Fruit fly (Drosophila melanogaster): ENCODE results near the gene HLH3B.

The HLH3B gene

dm6 chrX:2652124-2652923 lies 29.2 kb downstream of the HLH3B start (continued):
- TF ChIP-seq fd96Cb (tag; optimal IDR thresholded peaks at IDR 0.05) (no peak), sna (GFP tag; IDR thresholded peaks at IDR 0.05; ENCODE audit: partially characterized antibody) (no peak; the same call in 1 of the 2 replicates), CG13287 (GFP tag; IDR thresholded peaks at IDR 0.05; ENCODE audit: partially characterized antibody) (peak; percentile 41; the same call in 1 of the 2 replicates), Pdp1 (GFP tag; optimal IDR thresholded peaks at IDR 0.05) (peak in 1 of 2 experiments; percentile 100), zen (tag; optimal IDR thresholded peaks at IDR 0.05) (no peak), inv (GFP tag; IDR thresholded peaks at IDR 0.05; ENCODE audit: partially characterized antibody) (no peak), CG14667 (GFP tag; IDR thresholded peaks at IDR 0.05) (no peak), CG11398 (GFP tag; optimal IDR thresholded peaks at IDR 0.05) (no peak), ftz-f1 (GFP tag; optimal IDR thresholded peaks at IDR 0.05) (no peak), Sry-δ (GFP tag; optimal IDR thresholded peaks at IDR 0.05) (no peak), CG9609 (GFP tag; optimal IDR thresholded peaks at IDR 0.05) (no peak), tna (GFP tag; IDR thresholded peaks at IDR 0.05; ENCODE audit: partially characterized antibody) (no peak), run (tag; optimal IDR thresholded peaks at IDR 0.05) (peak; percentile 49), grn (GFP tag; optimal IDR thresholded peaks at IDR 0.05) (no peak), Rfx (GFP tag; IDR thresholded peaks at IDR 0.05) (no peak), crol (GFP tag; IDR thresholded peaks at IDR 0.05) (peak; percentile 73; the same call in 1 of the 2 replicates), Ravus (GFP tag; IDR thresholded peaks at IDR 0.05) (no peak), ken (GFP tag; IDR thresholded peaks at IDR 0.05) (no peak), hbn (GFP tag; IDR thresholded peaks at IDR 0.05; ENCODE audit: partially characterized antibody) (no peak), Hey (tag; optimal IDR thresholded peaks at IDR 0.05) (no peak), CG14965 (GFP tag; optimal IDR thresholded peaks at IDR 0.05; ENCODE audit: borderline replicate concordance) (no peak), CG42726 (GFP tag; IDR thresholded peaks at IDR 0.05; ENCODE audit: partially characterized antibody) (no peak), CG1602 (GFP tag; optimal IDR thresholded peaks at IDR 0.05) (no peak), schlank (tag; optimal IDR thresholded peaks at IDR 0.05) (no peak), YL-1 (GFP tag; optimal IDR thresholded peaks at IDR 0.05) (no peak), az2 (GFP tag; optimal IDR thresholded peaks at IDR 0.05) (no peak), CkIIα-i1 (GFP tag; IDR thresholded peaks at IDR 0.05) (no peak), Hmr (GFP tag; optimal IDR thresholded peaks at IDR 0.05) (no peak), gsb-n (tag; optimal IDR thresholded peaks at IDR 0.05) (no peak), tup (GFP tag; optimal IDR thresholded peaks at IDR 0.05) (no peak), Ets65A (GFP tag) (peak; percentile 8), HmgD (GFP tag; optimal IDR thresholded peaks at IDR 0.05) (no peak), chif (GFP tag; optimal IDR thresholded peaks at IDR 0.05) (no peak), slp2 (GFP tag; optimal IDR thresholded peaks at IDR 0.05) (no peak), CG4328 (GFP tag; optimal IDR thresholded peaks at IDR 0.05) (no peak), NfI (GFP tag; optimal IDR thresholded peaks at IDR 0.05) (no peak), CG7556 (GFP tag; optimal IDR thresholded peaks at IDR 0.05) (no peak), zen2 (GFP tag; IDR thresholded peaks at IDR 0.05; ENCODE audit: partially characterized antibody) (no peak), kni (GFP tag; optimal IDR thresholded peaks at IDR 0.05) (no peak), pzg (GFP tag; optimal IDR thresholded peaks at IDR 0.05) (no peak), CG17385 (GFP tag; optimal IDR thresholded peaks at IDR 0.05) (peak; percentile 85), CG11456 (GFP tag; IDR thresholded peaks at IDR 0.05) (no peak), CG15011 (GFP tag; optimal IDR thresholded peaks at IDR 0.05) (no peak), Hr51 (GFP tag; optimal IDR thresholded peaks at IDR 0.05) (peak in 1 of 2 experiments; percentile 19), Bgb (GFP tag; IDR thresholded peaks at IDR 0.05; ENCODE audit: partially characterized antibody) (no peak), CG11560 (tag; IDR thresholded peaks at IDR 0.05) (no peak), pho (GFP tag; optimal IDR thresholded peaks at IDR 0.05) (no peak), CG2889 (GFP tag; IDR thresholded peaks at IDR 0.05) (no peak), H15 (GFP tag; IDR thresholded peaks at IDR 0.05) (no peak)
